Fruit fly (Drosophila melanogaster) Kc167 (cell line): Measurements from ENCODE around the gene app.

Experiments
- Myc ChIP-seq: fragments of >200 bp; optimal IDR thresholded peaks from 2 replicates; lab custom pipeline; 2017; ENCODE audit warnings: missing external identifiers
- Sin3A ChIP-seq: fragments of >200 bp; optimal IDR thresholded peaks from 2 replicates; lab custom pipeline; 2018; ENCODE audit warnings: missing external identifiers
- h ChIP-seq: fragments of >200 bp; optimal IDR thresholded peaks from 3 replicates; lab custom pipeline; 2018; ENCODE audit warnings: missing external identifiers
- insv ChIP-seq: fragments of >200 bp; optimal IDR thresholded peaks from 3 replicates; lab custom pipeline; 2018; ENCODE audit warnings: missing external identifiers
- psq ChIP-seq: fragments of >200 bp; optimal IDR thresholded peaks from 2 replicates; lab custom pipeline; 2017; ENCODE audit warnings: missing external identifiers
- ttk ChIP-seq: sonication (Bioruptor generic); optimal IDR thresholded peaks from 2 replicates; lab custom pipeline; 2017; ENCODE audit warnings: missing external identifiers

app gene

dm6 chr3L:12163693-12164092, 102.9 kb downstream of the app start, which contains the start of gene CG9760:
Gene CG9760, minus strand, starts transcription at chr3L:12163735.
- TF ChIP-seq Myc (lab: Kevin White, UChicago), result no peak
- TF ChIP-seq h, result no peak
- TF ChIP-seq ttk, result no peak
- TF ChIP-seq Sin3A (lab: Kevin White, UChicago), result no peak
- no peak for TF ChIP-seq insv (lab: Kevin White, UChicago)
- no peak for TF ChIP-seq psq (lab: Kevin White, UChicago)

dm6 chr3L:12163082-12163481, 103.6 kb downstream of the app start:
- TF ChIP-seq Myc (lab: Kevin White, UChicago) (no peak), ttk (no peak), Sin3A (lab: Kevin White, UChicago) (no peak), h (no peak), psq (lab: Kevin White, UChicago) (no peak), insv (lab: Kevin White, UChicago) (no peak)

dm6 chr3L:12162156-12162682, 104.4 kb downstream of the app start:
- TF ChIP-seq psq (lab: Kevin White, UChicago) (no peak), insv (lab: Kevin White, UChicago) (no peak), ttk (no peak), Myc (lab: Kevin White, UChicago) (no peak)
